Worm (Caenorhabditis elegans) whole organism, L2 larva: ENCODE results near the gene tax-6.

Experiments used
- egl-27 ChIP-seq: sonication (generic microtip); optimal IDR thresholded peaks from 3 replicates; lab custom pipeline; 2017; ENCODE audit warnings: missing biosample characterization, missing genetic modification reagents, missing genetic modification characterization
- lin-11 ChIP-seq: fragments of 150-350 bp; sonication (generic microtip); optimal IDR thresholded peaks from 2 replicates; lab custom pipeline; 2014; ENCODE audit warnings: missing biosample characterization, missing genetic modification characterization, inconsistent platforms, mixed read lengths
- lin-13 ChIP-seq: fragments of 150-350 bp; optimal IDR thresholded peaks from 2 replicates; lab custom pipeline; 2014; ENCODE audit warnings: missing biosample characterization, missing genetic modification reagents, missing genetic modification characterization
- nhr-237 ChIP-seq: fragments of 150-350 bp; optimal IDR thresholded peaks from 2 replicates; lab custom pipeline; 2014; ENCODE audit warnings: missing biosample characterization, missing genetic modification characterization
- sma-3 ChIP-seq: sonication (generic microtip); optimal IDR thresholded peaks from 2 replicates; lab custom pipeline; 2016; ENCODE audit warnings: missing genetic modification reagents, missing genetic modification characterization, missing compliant biosample characterization

ce11 chrIV:10449799-10450198, 51.6 kb downstream of the tax-6 start, which contains the start of gene F13B12.4:
- TF ChIP-seq sma-3 (GFP tag; lab: Kevin White, UChicago): no peak
- no peak for TF ChIP-seq nhr-237
- TF ChIP-seq lin-13 (GFP tag; lab: Kevin White, UChicago): no peak
- no peak for TF ChIP-seq lin-11 (tag; lab: Kevin White, UChicago)
- TF ChIP-seq egl-27 (tag; lab: Kevin White, UChicago): no peak
